Fruit fly (Drosophila melanogaster) whole organism, prepupa: ENCODE measurements around the gene PGS1.

Experiments
- Blimp-1 ChIP-seq: fragments of 200-800 bp; sonication (Bioruptor generic); optimal IDR thresholded peaks from 3 replicates; lab custom pipeline; 2017; ENCODE audit warnings: missing biosample characterization, missing genetic modification characterization, mild to moderate bottlenecking, moderate library complexity, missing genetic modification reagents
- CG16779 ChIP-seq: fragments of 200-800 bp; sonication (Bioruptor generic); optimal IDR thresholded peaks from 3 replicates; lab custom pipeline; 2017; ENCODE audit warnings: missing biosample characterization, mild to moderate bottlenecking, missing genetic modification characterization
- CG3919 ChIP-seq: fragments of 200-800 bp; sonication (Bioruptor generic); optimal IDR thresholded peaks from 3 replicates; lab custom pipeline; 2016; ENCODE audit warnings: missing biosample characterization, missing genetic modification characterization
- CG8319 ChIP-seq: fragments of 200-800 bp; sonication (Bioruptor generic); optimal IDR thresholded peaks from 3 replicates; lab custom pipeline; 2016; ENCODE audit warnings: missing biosample characterization, missing genetic modification characterization
- Hr39 ChIP-seq: fragments of 200-800 bp; sonication (Bioruptor generic); optimal IDR thresholded peaks from 2 replicates; lab custom pipeline; 2016; ENCODE audit warnings: missing biosample characterization, missing genetic modification characterization
- OdsH ChIP-seq: fragments of 200-800 bp; sonication (Bioruptor generic); optimal IDR thresholded peaks from 3 replicates; lab custom pipeline; 2016; ENCODE audit warnings: missing biosample characterization, missing genetic modification characterization
- Sox15 ChIP-seq: fragments of 200-800 bp; sonication (Bioruptor generic); optimal IDR thresholded peaks from 3 replicates; lab custom pipeline; 2016; ENCODE audit warnings: missing biosample characterization, missing genetic modification characterization
- net ChIP-seq: fragments of 200-800 bp; sonication (Bioruptor generic); optimal IDR thresholded peaks from 3 replicates; lab custom pipeline; 2016; ENCODE audit warnings: missing biosample characterization, missing genetic modification characterization

- no peak for TF ChIP-seq Sox15 (GFP tag; lab: Kevin White, UChicago)
- no peak for TF ChIP-seq Blimp-1 (GFP tag; lab: Kevin White, UChicago)
- no peak for TF ChIP-seq Hr39 (GFP tag; lab: Kevin White, UChicago)
- no peak for TF ChIP-seq OdsH (GFP tag; lab: Kevin White, UChicago)
- TF ChIP-seq CG16779 (tag; lab: Kevin White, UChicago): no peak
- TF ChIP-seq CG3919 (GFP tag; lab: Kevin White, UChicago): no peak
- TF ChIP-seq net: no peak
- no peak for TF ChIP-seq CG8319
Measured at dm6 chr3R:18728368-18728767, 17.5 kb downstream of the PGS1 start, which contains the start of gene CG7715.
